Worm (Caenorhabditis elegans) whole organism, L4/young adult: ENCODE data around the gene ZK930.6.

Source experiments
- dao-5 ChIP-seq: sonication (generic microtip); optimal IDR thresholded peaks from 2 replicates; lab custom pipeline; 2016; ENCODE audit warnings: missing genotype, missing genetic modification characterization, moderate library complexity, missing compliant biosample characterization
- him-1 ChIP-seq: sonication (generic microtip); optimal IDR thresholded peaks from 2 replicates; lab custom pipeline; 2016; ENCODE audit warnings: missing genotype, missing genetic modification reagents, missing genetic modification characterization, missing compliant biosample characterization

- TF ChIP-seq him-1 (tag; lab: Kevin White, UChicago) (no peak), dao-5 (tag; lab: Kevin White, UChicago) (no peak)
These were observed 40.0 kb downstream of the ZK930.6 start for ce11 chrII:11923620-11924298.
